Fruit fly (Drosophila melanogaster): Measurements from ENCODE around the gene CG9953.
A peak's percentile ranks its signal among the peaks of the same experiment; 100 is the strongest.

Gene CG9953

DNA sequence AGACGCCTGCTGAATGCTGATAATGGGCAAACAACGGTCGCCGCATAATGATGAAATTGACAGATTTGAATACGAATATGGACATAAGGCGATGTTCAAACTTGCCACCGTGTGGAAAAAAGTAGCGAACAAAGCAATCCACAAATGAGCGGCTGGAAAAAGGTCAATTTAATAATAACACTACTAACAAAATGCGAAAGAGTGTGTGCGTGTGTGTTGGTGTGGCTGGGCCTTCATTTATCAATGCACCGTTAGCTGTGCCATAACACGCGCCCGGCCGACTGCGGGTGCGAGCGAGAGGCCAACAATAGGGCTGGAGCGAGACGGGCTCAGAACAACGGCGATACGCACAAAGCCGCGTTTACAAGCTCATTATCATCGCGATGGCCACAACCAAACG lies 6.4 kb downstream of the CG9953 start (continued):
- TF ChIP-seq CG9876 (GFP tag; optimal IDR thresholded peaks at IDR 0.05) (no peak), hb (GFP tag; IDR thresholded peaks at IDR 0.05; ENCODE audit: partially characterized antibody) (no peak), CG31224 (GFP tag; IDR thresholded peaks at IDR 0.05) (no peak), row (GFP tag; IDR thresholded peaks at IDR 0.05) (peak; percentile 10; the same call in 1 of the 3 replicates), Poxn (GFP tag; IDR thresholded peaks at IDR 0.05) (no peak), H2.0 (GFP tag; IDR thresholded peaks at IDR 0.05) (no peak), lmd (GFP tag; IDR thresholded peaks at IDR 0.05) (no peak), CG10959 (GFP tag; IDR thresholded peaks at IDR 0.05) (no peak), CG2129 (GFP tag; IDR thresholded peaks at IDR 0.05; ENCODE audit: partially characterized antibody) (no peak), pan (optimal IDR thresholded peaks at IDR 0.05) (no peak), pan (GFP tag; optimal IDR thresholded peaks at IDR 0.05 in 1 of 2, IDR thresholded peaks at IDR 0.05 in 1 of 2) (peak in 1 of 2 experiments; percentile 31), Mrtf (GFP tag; IDR thresholded peaks at IDR 0.05) (0 out of 3 replicates have a peak, but pooled peaks have one; percentile 28), HLHmδ (GFP tag; optimal IDR thresholded peaks at IDR 0.05) (no peak), sr (GFP tag; IDR thresholded peaks at IDR 0.05) (no peak), fd3F (GFP tag; optimal IDR thresholded peaks at IDR 0.05) (no peak), tna (GFP tag; IDR thresholded peaks at IDR 0.05; ENCODE audit: partially characterized antibody) (no peak), MBD-R2 (GFP tag; IDR thresholded peaks at IDR 0.05) (no peak), Drgx (GFP tag; IDR thresholded peaks at IDR 0.05) (no peak), CG14050 (GFP tag; IDR thresholded peaks at IDR 0.05) (no peak), CG12744 (GFP tag; optimal IDR thresholded peaks at IDR 0.05) (no peak), CG14441 (GFP tag; IDR thresholded peaks at IDR 0.05) (no peak), Fer1 (GFP tag; optimal IDR thresholded peaks at IDR 0.05) (no peak), bigmax (GFP tag; optimal IDR thresholded peaks at IDR 0.05) (no peak), B-H1 (GFP tag; IDR thresholded peaks at IDR 0.05) (no peak), stc (GFP tag; IDR thresholded peaks at IDR 0.05) (no peak), cg (GFP tag; optimal IDR thresholded peaks at IDR 0.05) (peak; percentile 49), kni (GFP tag; optimal IDR thresholded peaks at IDR 0.05) (no peak), CG4617 (GFP tag; optimal IDR thresholded peaks at IDR 0.05; ENCODE audit: borderline replicate concordance) (no peak), dpn (GFP tag; optimal IDR thresholded peaks at IDR 0.05) (no peak), CG12391 (tag; optimal IDR thresholded peaks at IDR 0.05) (no peak), dati (GFP tag; IDR thresholded peaks at IDR 0.05) (no peak), CG8359 (GFP tag; optimal IDR thresholded peaks at IDR 0.05; ENCODE audit: borderline replicate concordance) (no peak), rib (GFP tag; IDR thresholded peaks at IDR 0.05) (0 out of 2 replicates have a peak, but pooled peaks have one; percentile 26), CG7357 (GFP tag; IDR thresholded peaks at IDR 0.05) (no peak), NfI (GFP tag; optimal IDR thresholded peaks at IDR 0.05) (no peak), dysf (GFP tag; IDR thresholded peaks at IDR 0.05) (no peak), CG17385 (GFP tag; optimal IDR thresholded peaks at IDR 0.05) (no peak), Bgb (GFP tag; IDR thresholded peaks at IDR 0.05; ENCODE audit: partially characterized antibody) (no peak), CG17802 (tag; optimal IDR thresholded peaks at IDR 0.05) (peak; percentile 96), gcm2 (GFP tag; optimal IDR thresholded peaks at IDR 0.05) (no peak), CoRest (tag; optimal IDR thresholded peaks at IDR 0.05) (no peak), CG13424 (tag; optimal IDR thresholded peaks at IDR 0.05) (no peak), CG2199 (GFP tag; IDR thresholded peaks at IDR 0.05) (0 out of 3 replicates have a peak, but pooled peaks have one; percentile 49), CG7963 (GFP tag; IDR thresholded peaks at IDR 0.05; ENCODE audit: partially characterized antibody) (no peak), lbe (GFP tag; optimal IDR thresholded peaks at IDR 0.05) (no peak), knrl (GFP tag; IDR thresholded peaks at IDR 0.05; ENCODE audit: partially characterized antibody) (no peak), pita (GFP tag; optimal IDR thresholded peaks at IDR 0.05) (no peak), CG17829 (tag; optimal IDR thresholded peaks at IDR 0.05) (no peak), BEAF-32 (GFP tag; optimal IDR thresholded peaks at IDR 0.05) (no peak), CrebB (tag; optimal IDR thresholded peaks at IDR 0.05) (no peak), CG12769 (tag; optimal IDR thresholded peaks at IDR 0.05) (no peak)

Measured in whole organism, embryonic.